Worm (Caenorhabditis elegans): ENCODE measurements around the gene nhr-108.

DNA sequence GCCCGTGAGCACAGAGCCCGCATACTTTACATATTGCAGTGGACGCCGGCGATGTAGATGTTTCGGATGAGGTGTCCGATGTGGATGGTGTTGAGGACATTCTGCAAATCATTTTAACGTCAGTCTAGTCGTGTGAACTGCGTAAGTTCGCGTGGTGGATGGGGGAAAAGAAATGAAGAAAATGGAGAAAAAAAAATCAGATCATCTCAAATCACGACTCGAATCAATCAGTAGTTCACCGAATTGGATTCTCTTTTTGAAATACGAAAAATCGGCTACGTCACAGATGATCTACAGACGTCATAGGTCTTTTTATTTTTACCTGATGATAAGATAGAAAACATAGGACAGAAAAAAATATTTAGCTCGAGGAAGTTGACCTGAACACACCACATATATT, 48.0 kb downstream of the nhr-108 start, which contains the start of gene nhr-102:
- TF ChIP-seq him-1 (tag; optimal IDR thresholded peaks at IDR 0.05) (no peak), dao-5 (tag; optimal IDR thresholded peaks at IDR 0.05) (no peak)

Measured in whole organism, L4/young adult.